Fruit fly (Drosophila melanogaster): ENCODE measurements around the gene CG13031.

CG13031 gene

DNA sequence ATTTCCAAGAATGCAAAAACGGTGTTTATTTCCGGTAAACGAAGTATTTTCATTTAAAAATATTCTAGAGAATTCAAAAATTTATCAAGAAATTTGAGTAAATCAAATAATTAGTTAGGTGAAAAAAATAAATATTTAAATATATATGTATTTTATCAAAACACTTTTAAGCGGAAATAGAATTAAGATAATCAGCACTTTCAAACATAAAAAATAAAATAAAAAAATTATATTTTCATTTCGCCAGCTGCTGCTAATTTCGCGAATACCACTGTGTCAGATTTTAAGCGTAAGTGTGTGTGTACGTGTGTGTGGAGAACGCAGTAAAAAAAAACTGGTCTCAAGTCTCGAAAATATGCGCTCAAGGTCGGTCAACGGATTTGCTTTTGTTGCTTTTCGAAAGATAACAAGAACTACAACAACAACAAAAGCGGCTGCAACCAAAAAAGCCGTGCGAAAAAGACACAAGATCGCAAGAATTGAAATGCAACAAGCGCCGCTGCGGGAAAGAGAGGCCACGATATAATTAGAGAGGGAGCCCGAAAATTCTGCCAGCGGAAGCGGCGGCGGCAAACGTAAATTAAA lies 14.9 kb upstream of the CG13031 start:
- TF ChIP-seq CG10631 (GFP tag; optimal IDR thresholded peaks at IDR 0.05): no peak
- TF ChIP-seq Eip78C (GFP tag): peak; percentile 83
- TF ChIP-seq acj6 (GFP tag; optimal IDR thresholded peaks at IDR 0.05): peak; percentile 13
- peak; percentile 45 for TF ChIP-seq Hr39 (GFP tag; optimal IDR thresholded peaks at IDR 0.05)
- peak; percentile 7; the same call in 1 of the 3 replicates for TF ChIP-seq CG6163 (GFP tag; IDR thresholded peaks at IDR 0.05)
- TF ChIP-seq ss (GFP tag; optimal IDR thresholded peaks at IDR 0.05): no peak
- TF ChIP-seq CG32006 (GFP tag; optimal IDR thresholded peaks at IDR 0.05): no peak
- peak; percentile 1 for TF ChIP-seq Eip93F (GFP tag; optimal IDR thresholded peaks at IDR 0.05)
- peak; percentile 48; the same call in 2 of the 3 replicates for TF ChIP-seq eg (GFP tag; IDR thresholded peaks at IDR 0.05)
- peak; percentile 18 for TF ChIP-seq CG8632 (GFP tag; optimal IDR thresholded peaks at IDR 0.05)
- TF ChIP-seq CG15336 (GFP tag; IDR thresholded peaks at IDR 0.05): peak; percentile 34
- TF ChIP-seq CG8119 (GFP tag; IDR thresholded peaks at IDR 0.05): peak; percentile 25; the same call in 2 of the 3 replicates
- TF ChIP-seq CG6854 (GFP tag; optimal IDR thresholded peaks at IDR 0.05): peak; percentile 82

DNA sequence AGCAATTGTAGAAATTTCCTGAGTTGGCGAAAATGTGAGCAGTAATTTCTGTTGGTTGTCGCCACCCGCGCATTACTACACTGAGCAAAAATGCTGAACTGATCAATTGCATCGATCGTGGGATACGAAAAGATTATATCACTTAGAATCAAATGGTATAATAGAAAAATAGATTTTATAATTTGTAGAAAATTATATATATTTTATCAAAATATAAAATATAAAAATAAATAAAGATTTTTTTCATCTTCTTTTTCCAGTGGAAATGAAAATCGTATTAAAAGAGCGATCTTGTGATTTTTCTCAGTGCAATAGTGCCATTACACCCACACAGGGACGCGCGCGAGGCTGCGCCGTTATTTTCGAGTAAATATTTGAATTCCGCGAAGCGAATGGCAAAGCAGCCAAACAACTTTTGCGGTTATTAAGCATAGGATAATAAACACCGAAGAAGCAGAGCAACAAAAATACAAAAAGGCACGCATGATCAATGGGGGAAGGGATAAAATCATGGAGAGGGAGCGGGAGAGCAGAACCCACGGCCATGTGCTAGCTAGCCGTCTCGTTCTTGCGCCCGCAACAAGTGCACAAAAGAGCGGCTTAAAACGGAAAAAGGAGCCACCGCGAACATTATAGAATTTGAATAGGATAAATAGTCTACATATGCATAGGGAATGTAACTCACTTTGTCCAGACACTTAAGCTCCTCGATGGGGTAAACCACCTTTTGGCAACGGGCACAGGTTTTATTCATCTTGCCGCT lies 14.2 kb upstream of the CG13031 start:
- TF ChIP-seq Hr38 (GFP tag; optimal IDR thresholded peaks at IDR 0.05) (no peak), CG7368 (GFP tag; optimal IDR thresholded peaks at IDR 0.05) (peak; percentile 50), net (GFP tag; optimal IDR thresholded peaks at IDR 0.05) (peak; percentile 45), pdm3 (GFP tag; optimal IDR thresholded peaks at IDR 0.05) (peak; percentile 10), Sox102F (GFP tag; optimal IDR thresholded peaks at IDR 0.05) (no peak), Blimp-1 (GFP tag; optimal IDR thresholded peaks at IDR 0.05) (peak; percentile 1), Eip93F (GFP tag; optimal IDR thresholded peaks at IDR 0.05) (no peak), acj6 (GFP tag; optimal IDR thresholded peaks at IDR 0.05) (peak; percentile 45), achi (GFP tag; optimal IDR thresholded peaks at IDR 0.05) (peak; percentile 64), Smox (GFP tag; optimal IDR thresholded peaks at IDR 0.05) (no peak), dac (GFP tag; optimal IDR thresholded peaks at IDR 0.05) (peak; percentile 23), CG6276 (GFP tag; optimal IDR thresholded peaks at IDR 0.05) (peak; percentile 68), CG3032 (tag; optimal IDR thresholded peaks at IDR 0.05) (peak; percentile 74), CG11294 (GFP tag; IDR thresholded peaks at IDR 0.05) (peak; percentile 68; the same call in 1 of the 2 replicates), CG32006 (GFP tag; optimal IDR thresholded peaks at IDR 0.05) (peak; percentile 75), svp (GFP tag) (peak; percentile 86), CG6854 (GFP tag; optimal IDR thresholded peaks at IDR 0.05) (no peak), lz (GFP tag; optimal IDR thresholded peaks at IDR 0.05) (peak; percentile 23), vri (GFP tag; optimal IDR thresholded peaks at IDR 0.05) (no peak), dsx (GFP tag; optimal IDR thresholded peaks at IDR 0.05; ENCODE audit: poor library complexity, severe bottlenecking) (peak; percentile 73), Ets96B (tag; optimal IDR thresholded peaks at IDR 0.05) (peak; percentile 53), fd85E (GFP tag; optimal IDR thresholded peaks at IDR 0.05) (no peak), ss (GFP tag; optimal IDR thresholded peaks at IDR 0.05) (peak; percentile 68 to 77), CG8319 (GFP tag; optimal IDR thresholded peaks at IDR 0.05) (no peak), CG34406 (GFP tag; optimal IDR thresholded peaks at IDR 0.05) (peak; percentile 57), CG31627 (GFP tag; optimal IDR thresholded peaks at IDR 0.05) (no peak), Gug (GFP tag; IDR thresholded peaks at IDR 0.05) (peak; percentile 60; the same call in 1 of the 2 replicates), CG8632 (GFP tag; optimal IDR thresholded peaks at IDR 0.05) (peak; percentile 37), CG1621 (tag; optimal IDR thresholded peaks at IDR 0.05) (no peak), CG10631 (GFP tag; optimal IDR thresholded peaks at IDR 0.05) (peak; percentile 71), CG11902 (GFP tag; optimal IDR thresholded peaks at IDR 0.05) (peak; percentile 56), CG6792 (GFP tag; optimal IDR thresholded peaks at IDR 0.05) (peak; percentile 57), CG11762 (GFP tag; optimal IDR thresholded peaks at IDR 0.05; ENCODE audit: insufficient read depth) (peak; percentile 1), Hr39 (GFP tag; optimal IDR thresholded peaks at IDR 0.05) (no peak), fd59A (GFP tag; optimal IDR thresholded peaks at IDR 0.05) (no peak), Met (GFP tag; optimal IDR thresholded peaks at IDR 0.05) (no peak), Sox14 (GFP tag; optimal IDR thresholded peaks at IDR 0.05) (no peak), eg (GFP tag; IDR thresholded peaks at IDR 0.05) (peak; percentile 85), CG6808 (GFP tag; optimal IDR thresholded peaks at IDR 0.05) (peak; percentile 62), CG9139 (GFP tag; optimal IDR thresholded peaks at IDR 0.05) (peak; percentile 34), CG16779 (tag; optimal IDR thresholded peaks at IDR 0.05) (peak; percentile 48), fkh (GFP tag; optimal IDR thresholded peaks at IDR 0.05) (peak; percentile 20)
